Fruit fly (Drosophila melanogaster) whole organism, wandering third instar larva: Measurements from ENCODE around the gene emc.

Source experiments
- Abd-B ChIP-seq: fragments of >200 bp; optimal IDR thresholded peaks from 2 replicates; lab custom pipeline; 2017; ENCODE audit warnings: missing biosample characterization, missing genetic modification characterization
- CG32264 ChIP-seq: fragments of 200-800 bp; sonication (Bioruptor generic); optimal IDR thresholded peaks from 2 replicates; lab custom pipeline; 2016; ENCODE audit warnings: missing biosample characterization, missing genetic modification characterization
- CG9705 ChIP-seq: fragments of 200-800 bp; sonication (Bioruptor generic); optimal IDR thresholded peaks from 2 replicates; lab custom pipeline; 2018; ENCODE audit warnings: missing biosample characterization, mild to moderate bottlenecking, missing genetic modification characterization
- CrebA ChIP-seq: fragments of 200-800 bp; sonication (Bioruptor generic); optimal IDR thresholded peaks from 2 replicates; lab custom pipeline; 2016; ENCODE audit warnings: missing biosample characterization, mild to moderate bottlenecking, missing genetic modification characterization, borderline replicate concordance
- Dfd ChIP-seq: fragments of >200 bp; optimal IDR thresholded peaks from 2 replicates; lab custom pipeline; 2017; ENCODE audit warnings: missing biosample characterization, missing genetic modification characterization
- Dif ChIP-seq: fragments of 200-275, 200-300 bp; sonication (Bioruptor generic); optimal IDR thresholded peaks from 2 replicates; lab custom pipeline; 2018; ENCODE audit warnings: missing biosample characterization, missing genetic modification characterization; ENCODE audit not compliant: partially characterized antibody
- GATAd ChIP-seq: sonication (Bioruptor generic); optimal IDR thresholded peaks from 2 replicates; lab custom pipeline; 2016; ENCODE audit warnings: missing biosample characterization, missing genetic modification characterization
- HLH106 ChIP-seq: fragments of 200-800 bp; optimal IDR thresholded peaks from 3 replicates; lab custom pipeline; 2019; ENCODE audit warnings: missing biosample characterization, mild to moderate bottlenecking, missing genetic modification characterization, moderate library complexity
- Hnf4 ChIP-seq: fragments of 200-800 bp; sonication (Bioruptor generic); optimal IDR thresholded peaks from 2 replicates; lab custom pipeline; 2016; ENCODE audit warnings: missing biosample characterization, mild to moderate bottlenecking, missing genetic modification characterization
- Hr78 ChIP-seq: fragments of >200 bp; optimal IDR thresholded peaks from 2 replicates; lab custom pipeline; 2017; ENCODE audit warnings: missing biosample characterization, missing genetic modification characterization
- Hr83 ChIP-seq: fragments of 200-300 bp; sonication (Bioruptor generic); optimal IDR thresholded peaks from 2 replicates; lab custom pipeline; 2016; ENCODE audit warnings: missing biosample characterization, mild to moderate bottlenecking, missing genetic modification characterization, moderate library complexity; ENCODE audit not compliant: poor library complexity, severe bottlenecking
- Jra ChIP-seq: sonication (Bioruptor generic); optimal IDR thresholded peaks from 2 replicates; lab custom pipeline; 2016; ENCODE audit warnings: missing biosample characterization, missing genetic modification characterization
- Mio ChIP-seq: sonication (Bioruptor generic); optimal IDR thresholded peaks from 2 replicates; lab custom pipeline; 2016; ENCODE audit warnings: missing biosample characterization, missing genetic modification characterization
- Myc ChIP-seq: fragments of >200 bp; optimal IDR thresholded peaks from 2 replicates; lab custom pipeline; 2017
- N ChIP-seq: fragments of >200 bp; optimal IDR thresholded peaks from 2 replicates; lab custom pipeline; 2018; ENCODE audit warnings: missing biosample characterization, missing external identifiers, missing genetic modification characterization
- OdsH ChIP-seq: fragments of 200-800 bp; sonication (Bioruptor generic); optimal IDR thresholded peaks from 2 replicates; lab custom pipeline; 2016; ENCODE audit warnings: missing biosample characterization, mild to moderate bottlenecking, missing genetic modification characterization
- Rel ChIP-seq, 2 experiments: fragments of 200-800 bp; sonication (Bioruptor generic) in 1 of 2; optimal IDR thresholded peaks; 2 replicates in 1 of 2; 3 replicates in 1 of 2; lab custom pipeline; 2016 to 2019; ENCODE audit warnings: mild to moderate bottlenecking in 2 of 2, missing biosample characterization in 2 of 2, missing genetic modification characterization in 2 of 2, moderate library complexity in 1 of 2
- Sp1 ChIP-seq: fragments of 200-800 bp; sonication (Bioruptor generic); optimal IDR thresholded peaks from 3 replicates; lab custom pipeline; 2019; ENCODE audit warnings: missing biosample characterization, mild to moderate bottlenecking, missing genetic modification characterization, moderate library complexity
- Vsx2 ChIP-seq: fragments of 200-300, 225-300 bp; sonication (Bioruptor generic); optimal IDR thresholded peaks from 2 replicates; lab custom pipeline; 2018; ENCODE audit warnings: missing biosample characterization, missing genetic modification characterization; ENCODE audit not compliant: partially characterized antibody
- br ChIP-seq: fragments of 200-800 bp; sonication (Bioruptor generic); optimal IDR thresholded peaks from 2 replicates; lab custom pipeline; 2016; ENCODE audit warnings: missing biosample characterization, missing genetic modification characterization
- brk ChIP-seq: fragments of 200-800 bp; sonication (Bioruptor generic); optimal IDR thresholded peaks from 2 replicates; lab custom pipeline; 2016; ENCODE audit warnings: missing biosample characterization, mild to moderate bottlenecking, missing genetic modification characterization
- dl ChIP-seq, 2 experiments: fragments of 175-275, 200-275 bp in 1 of 2; fragments of 200-275 bp in 1 of 2; sonication (Bioruptor generic); optimal IDR thresholded peaks; lab custom pipeline; 2018; ENCODE audit warnings: mild to moderate bottlenecking in 2 of 2, missing biosample characterization in 2 of 2, missing genetic modification characterization in 2 of 2, moderate library complexity in 2 of 2; ENCODE audit not compliant: partially characterized antibody in 2 of 2, insufficient read depth in 1 of 2
- dmrt93B ChIP-seq: fragments of 200-800 bp; sonication (Bioruptor generic); optimal IDR thresholded peaks from 2 replicates; lab custom pipeline; 2018; ENCODE audit warnings: missing biosample characterization, mild to moderate bottlenecking, missing genetic modification characterization
- dsf ChIP-seq: sonication (Bioruptor generic); optimal IDR thresholded peaks from 2 replicates; lab custom pipeline; 2016; ENCODE audit warnings: missing biosample characterization, missing genetic modification characterization, borderline replicate concordance
- ey ChIP-seq: fragments of 200-800 bp; sonication (Bioruptor generic); optimal IDR thresholded peaks from 2 replicates; lab custom pipeline; 2016; ENCODE audit warnings: missing biosample characterization, missing genetic modification characterization
- foxo ChIP-seq, 2 experiments: fragments of 200-800 bp; sonication (Bioruptor generic); optimal IDR thresholded peaks; 2 replicates in 1 of 2; 3 replicates in 1 of 2; lab custom pipeline; 2016 to 2017; ENCODE audit warnings: missing biosample characterization in 2 of 2, missing genetic modification characterization in 2 of 2
- fru ChIP-seq: fragments of 200-800 bp; sonication (Bioruptor generic); optimal IDR thresholded peaks from 3 replicates; lab custom pipeline; 2016; ENCODE audit warnings: missing biosample characterization, mild to moderate bottlenecking, missing genetic modification characterization
- h ChIP-seq: fragments of 200-800 bp; sonication (Bioruptor generic); optimal IDR thresholded peaks from 3 replicates; lab custom pipeline; 2016; ENCODE audit warnings: missing biosample characterization, mild to moderate bottlenecking, missing genetic modification characterization
- jim ChIP-seq: fragments of 175-275, 200-325 bp; sonication (Bioruptor generic); optimal IDR thresholded peaks from 2 replicates; lab custom pipeline; 2016; ENCODE audit warnings: missing biosample characterization, mild to moderate bottlenecking, missing genetic modification characterization
- lola ChIP-seq: fragments of >200 bp; optimal IDR thresholded peaks from 2 replicates; lab custom pipeline; 2017; ENCODE audit warnings: missing biosample characterization, missing genetic modification characterization
- pan ChIP-seq: fragments of >200 bp; optimal IDR thresholded peaks from 2 replicates; lab custom pipeline; 2017
- psq ChIP-seq: fragments of 200-800 bp; sonication (Bioruptor generic); optimal IDR thresholded peaks from 3 replicates; lab custom pipeline; 2017; ENCODE audit warnings: missing biosample characterization, mild to moderate bottlenecking, missing genetic modification characterization, moderate library complexity
- rgr ChIP-seq: fragments of 200-800 bp; sonication (Bioruptor generic); optimal IDR thresholded peaks from 3 replicates; lab custom pipeline; 2016; ENCODE audit warnings: missing biosample characterization, mild to moderate bottlenecking, missing genetic modification characterization
- sage ChIP-seq: fragments of 200-800 bp; sonication (Bioruptor generic); optimal IDR thresholded peaks from 2 replicates; lab custom pipeline; 2016; ENCODE audit warnings: missing biosample characterization, mild to moderate bottlenecking, missing genetic modification characterization
- sv ChIP-seq: fragments of 200-800 bp; sonication (Bioruptor generic); optimal IDR thresholded peaks from 3 replicates; lab custom pipeline; 2016; ENCODE audit warnings: missing biosample characterization, missing genetic modification characterization
- tai ChIP-seq: sonication (Bioruptor generic); optimal IDR thresholded peaks from 2 replicates; lab custom pipeline; 2016; ENCODE audit warnings: missing biosample characterization, missing genetic modification characterization
- usp ChIP-seq: fragments of >200 bp; optimal IDR thresholded peaks from 2 replicates; lab custom pipeline; 2017; ENCODE audit warnings: missing biosample characterization, missing genetic modification characterization
- woc ChIP-seq: sonication (Bioruptor generic); optimal IDR thresholded peaks from 2 replicates; lab custom pipeline; 2016; ENCODE audit warnings: missing biosample characterization, mild to moderate bottlenecking, missing genetic modification characterization

The emc gene

DNA sequence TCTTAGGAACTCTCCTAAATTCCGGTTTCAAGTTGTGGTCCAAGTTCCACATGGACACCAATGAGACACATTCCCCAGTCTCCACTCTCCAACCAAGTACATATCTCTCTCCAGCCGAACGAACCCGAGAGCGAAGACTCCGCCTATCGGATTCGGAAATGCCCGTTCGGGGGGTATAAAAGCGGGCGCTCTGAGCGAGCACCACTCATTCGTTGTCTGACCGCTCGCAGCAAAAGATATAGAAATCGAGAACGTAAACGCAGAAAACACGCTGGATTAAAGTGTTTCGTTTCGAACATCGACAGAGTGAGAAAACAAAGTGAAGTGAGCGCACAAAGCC, at the start of gene emc:
Gene emc (plus strand): TSS at position 202 of the 340 bp plus-strand sequence.
- no peak for TF ChIP-seq Hr78 (GFP tag; lab: Kevin White, UChicago)
- peak; percentile 79 for TF ChIP-seq CrebA (GFP tag; lab: Kevin White, UChicago)
- peak; percentile 89 for TF ChIP-seq Hr83 (GFP tag; lab: Kevin White, UChicago)
- no peak for TF ChIP-seq ey
- peak; percentile 19 to 80 for TF ChIP-seq dl (GFP tag; optimal IDR thresholded peaks at IDR 0.05; lab: Kevin White, UChicago; ENCODE audit: insufficient read depth in 1 of 2, partially characterized antibody in 2 of 2)
- no peak for TF ChIP-seq Jra
- no peak for TF ChIP-seq sage
- peak; percentile 68 for TF ChIP-seq brk (GFP tag; lab: Kevin White, UChicago)
- TF ChIP-seq Mio (GFP tag; lab: Kevin White, UChicago): peak; percentile 43
- TF ChIP-seq lola: no peak
- TF ChIP-seq h (GFP tag; lab: Kevin White, UChicago): peak; percentile 77
- TF ChIP-seq dsf (GFP tag; lab: Kevin White, UChicago): no peak
- peak; percentile 21 for TF ChIP-seq psq (GFP tag; lab: Kevin White, UChicago)
- TF ChIP-seq woc (GFP tag; lab: Kevin White, UChicago): no peak
- TF ChIP-seq GATAd (GFP tag; lab: Kevin White, UChicago): no peak
- TF ChIP-seq Dfd (GFP tag; lab: Kevin White, UChicago): no peak
- peak; percentile 63 for TF ChIP-seq jim
- peak; percentile 34 for TF ChIP-seq HLH106 (tag; lab: Kevin White, UChicago)
- peak; percentile 87 for TF ChIP-seq Dif (GFP tag; lab: Kevin White, UChicago)
- no peak for TF ChIP-seq usp
- TF ChIP-seq rgr (GFP tag; lab: Kevin White, UChicago): peak; percentile 72
- no peak for TF ChIP-seq tai (GFP tag; lab: Kevin White, UChicago)
- peak in 1 of 2 experiments; percentile 60 for TF ChIP-seq foxo (GFP tag; optimal IDR thresholded peaks at IDR 0.05; lab: Kevin White, UChicago)
- TF ChIP-seq OdsH (GFP tag; lab: Kevin White, UChicago): peak; percentile 37
- TF ChIP-seq CG9705 (GFP tag; lab: Kevin White, UChicago): no peak
- TF ChIP-seq fru: peak; percentile 36
- TF ChIP-seq CG32264: peak; percentile 13
- TF ChIP-seq br: peak; percentile 77
- TF ChIP-seq Myc: no peak
- TF ChIP-seq Sp1 (GFP tag; lab: Kevin White, UChicago): peak; percentile 78
- no peak for TF ChIP-seq dmrt93B (GFP tag; lab: Kevin White, UChicago)
- TF ChIP-seq Abd-B (GFP tag; lab: Kevin White, UChicago): no peak
- no peak for TF ChIP-seq pan
- TF ChIP-seq N (GFP tag; lab: Kevin White, UChicago): no peak
- TF ChIP-seq Rel (GFP tag; optimal IDR thresholded peaks at IDR 0.05; lab: Kevin White, UChicago): no peak
- peak; percentile 66 for TF ChIP-seq Rel (tag; optimal IDR thresholded peaks at IDR 0.05; lab: Kevin White, UChicago)
- no peak for TF ChIP-seq sv (GFP tag; lab: Kevin White, UChicago)
- TF ChIP-seq Vsx2 (GFP tag; lab: Kevin White, UChicago): peak; percentile 93
- TF ChIP-seq Hnf4 (GFP tag; lab: Kevin White, UChicago): peak; percentile 74

DNA sequence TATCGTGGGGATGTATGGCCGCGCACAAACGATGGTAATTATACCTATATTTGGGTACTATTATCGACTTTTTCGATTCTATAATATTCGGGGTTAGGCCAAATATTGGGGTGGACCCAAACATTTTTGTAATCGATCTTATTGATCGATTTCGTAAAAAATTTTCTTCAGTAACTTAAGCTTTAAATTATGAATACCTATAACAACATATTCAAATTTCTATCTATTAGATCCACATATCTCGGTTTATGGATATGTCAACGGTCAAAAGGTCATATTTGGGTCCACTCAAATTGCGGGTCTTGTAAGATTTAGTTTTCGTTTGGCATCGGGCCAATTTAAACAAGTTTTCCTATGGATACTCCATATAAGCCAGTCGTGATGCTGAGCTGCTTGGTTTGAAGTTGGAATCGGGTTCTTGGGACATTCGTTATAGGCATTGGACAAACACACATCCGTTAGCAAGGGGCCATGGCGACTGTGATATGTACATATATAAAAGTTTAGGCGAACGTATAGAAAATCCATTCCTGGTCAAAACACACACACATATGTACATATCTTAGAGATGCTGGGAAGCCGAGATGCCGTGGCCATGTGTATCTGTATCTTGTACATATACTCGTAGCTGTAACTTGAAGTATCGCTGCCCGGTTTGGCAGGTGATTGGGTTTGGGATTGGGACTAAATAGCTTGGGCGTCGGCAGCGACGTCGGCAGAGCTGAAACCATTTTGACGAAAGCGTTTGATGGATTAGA, 48.9 kb upstream of the emc start:
- TF ChIP-seq tai (GFP tag; lab: Kevin White, UChicago): no peak
- TF ChIP-seq Mio (GFP tag; lab: Kevin White, UChicago): no peak
- no peak for TF ChIP-seq dmrt93B (GFP tag; lab: Kevin White, UChicago)
- no peak for TF ChIP-seq dl (GFP tag; optimal IDR thresholded peaks at IDR 0.05; lab: Kevin White, UChicago; ENCODE audit: insufficient read depth in 1 of 2, partially characterized antibody in 2 of 2)
- TF ChIP-seq Jra: no peak
- no peak for TF ChIP-seq brk (GFP tag; lab: Kevin White, UChicago)
- TF ChIP-seq jim: no peak
- TF ChIP-seq Hr78 (GFP tag; lab: Kevin White, UChicago): no peak
- no peak for TF ChIP-seq Hnf4 (GFP tag; lab: Kevin White, UChicago)
- no peak for TF ChIP-seq Myc
- no peak for TF ChIP-seq lola
- TF ChIP-seq Dfd (GFP tag; lab: Kevin White, UChicago): no peak
- TF ChIP-seq dsf (GFP tag; lab: Kevin White, UChicago): no peak
- peak; percentile 12 for TF ChIP-seq rgr (GFP tag; lab: Kevin White, UChicago)
- no peak for TF ChIP-seq Dif (GFP tag; lab: Kevin White, UChicago)
- no peak for TF ChIP-seq OdsH (GFP tag; lab: Kevin White, UChicago)
- TF ChIP-seq fru: no peak
- no peak for TF ChIP-seq CrebA (GFP tag; lab: Kevin White, UChicago)
- TF ChIP-seq h (GFP tag; lab: Kevin White, UChicago): no peak
- TF ChIP-seq N (GFP tag; lab: Kevin White, UChicago): no peak
- TF ChIP-seq GATAd (GFP tag; lab: Kevin White, UChicago): no peak
- peak; percentile 35 for TF ChIP-seq sv (GFP tag; lab: Kevin White, UChicago)
- TF ChIP-seq ey: peak; percentile 12
- no peak for TF ChIP-seq Sp1 (GFP tag; lab: Kevin White, UChicago)
- no peak for TF ChIP-seq CG9705 (GFP tag; lab: Kevin White, UChicago)
- peak; percentile 29 for TF ChIP-seq HLH106 (tag; lab: Kevin White, UChicago)
- TF ChIP-seq foxo (GFP tag; optimal IDR thresholded peaks at IDR 0.05; lab: Kevin White, UChicago): peak in 1 of 2 experiments; percentile 12
